Worm (Caenorhabditis elegans) whole organism, L1 larva: ENCODE results near the gene C47E8.4.

Experiments
- C34B4.2 ChIP-seq: sonication (generic microtip); optimal IDR thresholded peaks from 2 replicates; lab custom pipeline; 2017; ENCODE audit warnings: mild to moderate bottlenecking, missing genetic modification characterization, missing compliant biosample characterization
- Y116A8C.19 ChIP-seq: sonication (generic microtip); optimal IDR thresholded peaks from 2 replicates; lab custom pipeline; 2016; ENCODE audit warnings: missing compliant biosample characterization, missing genetic modification characterization, borderline replicate concordance
- ama-1 ChIP-seq: fragments of 150-350 bp; optimal IDR thresholded peaks from 2 replicates; lab custom pipeline; 2014
- blmp-1 ChIP-seq: fragments of 150-350 bp; optimal IDR thresholded peaks from 2 replicates; lab custom pipeline; 2014; ENCODE audit warnings: missing biosample characterization, missing genetic modification characterization
- ceh-63 ChIP-seq: fragments of 200-800 bp; sonication (Bioruptor generic); optimal IDR thresholded peaks from 2 replicates; lab custom pipeline; 2018; ENCODE audit warnings: mild to moderate bottlenecking, missing genetic modification characterization, missing compliant biosample characterization
- ceh-8 ChIP-seq: fragments of 200-800 bp; sonication (Bioruptor generic); optimal IDR thresholded peaks from 2 replicates; lab custom pipeline; 2018; ENCODE audit warnings: mild to moderate bottlenecking, missing genetic modification characterization, moderate library complexity, missing compliant biosample characterization
- ceh-88 ChIP-seq: fragments of 200-800 bp; sonication (Bioruptor generic); IDR thresholded peaks from 2 replicates; pipeline ENCODE4 v1.3.6; 2022; ENCODE audit warnings: missing genetic modification characterization, missing compliant biosample characterization
- ces-1 ChIP-seq: fragments of 150-350 bp; optimal IDR thresholded peaks from 2 replicates; lab custom pipeline; 2014; ENCODE audit warnings: missing biosample characterization, missing genetic modification reagents, missing genetic modification characterization
- dpl-1 ChIP-seq, 3 experiments: fragments of 150-350 bp in 2 of 3; sonication (generic microtip) in 1 of 3; optimal IDR thresholded peaks; 2 replicates each; lab custom pipeline; 2014 to 2017; ENCODE audit warnings: missing biosample characterization in 3 of 3, missing genetic modification characterization in 3 of 3, missing genetic modification reagents in 3 of 3
- dsc-1 ChIP-seq: sonication (generic microtip); optimal IDR thresholded peaks from 2 replicates; lab custom pipeline; 2016; ENCODE audit warnings: mild to moderate bottlenecking, missing genetic modification characterization, missing compliant biosample characterization
- efl-1 ChIP-seq, 4 experiments: fragments of 150-350 bp; optimal IDR thresholded peaks in 3 of 4; peaks in 1 of 4; 1 replicate in 1 of 4; 2 replicates in 3 of 4; lab custom pipeline; 2014; ENCODE audit warnings: missing biosample characterization in 2 of 4, missing genetic modification characterization in 2 of 4, missing genetic modification reagents in 2 of 4
- egl-27 ChIP-seq, 2 experiments: fragments of 150-350 bp in 1 of 2; sonication (generic microtip); optimal IDR thresholded peaks; 3 replicates each; lab custom pipeline; 2017 to 2018; ENCODE audit warnings: missing biosample characterization in 2 of 2, missing genetic modification characterization in 2 of 2, missing genetic modification reagents in 2 of 2
- elt-2 ChIP-seq: sonication (generic microtip); optimal IDR thresholded peaks from 2 replicates; lab custom pipeline; 2016; ENCODE audit warnings: missing genetic modification characterization, mild to moderate bottlenecking, inconsistent platforms, missing compliant biosample characterization, missing genetic modification reagents
- fos-1 ChIP-seq: fragments of 150-350 bp; optimal IDR thresholded peaks from 2 replicates; lab custom pipeline; 2014; ENCODE audit warnings: missing biosample characterization, missing genetic modification characterization
- grh-1 ChIP-seq: fragments of 200-800 bp; sonication (Bioruptor generic); IDR thresholded peaks from 2 replicates; pipeline ENCODE4 v1.3.6; 2022; ENCODE audit warnings: missing genetic modification reagents, missing genetic modification characterization, missing compliant biosample characterization
- hlh-17 ChIP-seq: fragments of 200-800 bp; sonication (Bioruptor generic); optimal IDR thresholded peaks from 2 replicates; lab custom pipeline; 2018; ENCODE audit warnings: missing genetic modification characterization, mild to moderate bottlenecking, missing compliant biosample characterization, moderate library complexity, borderline replicate concordance
- irx-1 ChIP-seq: sonication (generic microtip); optimal IDR thresholded peaks from 2 replicates; lab custom pipeline; 2016; ENCODE audit warnings: missing genetic modification characterization, missing compliant biosample characterization
- isw-1 ChIP-seq: fragments of 200-800 bp; sonication (Bioruptor generic); IDR thresholded peaks from 2 replicates; pipeline ENCODE4 v1.3.6; 2022; ENCODE audit warnings: missing genetic modification characterization, missing compliant biosample characterization
- jun-1 ChIP-seq: fragments of 150-350 bp; optimal IDR thresholded peaks from 2 replicates; lab custom pipeline; 2014; ENCODE audit warnings: missing biosample characterization, missing genetic modification reagents, missing genetic modification characterization
- lin-15B ChIP-seq: fragments of 150-350 bp; sonication (generic microtip); optimal IDR thresholded peaks from 3 replicates; lab custom pipeline; 2014; ENCODE audit warnings: missing biosample characterization, missing genetic modification characterization
- lsy-2 ChIP-seq, 2 experiments: fragments of 150-350 bp; optimal IDR thresholded peaks; 2 replicates each; lab custom pipeline; 2014; ENCODE audit warnings: missing biosample characterization in 2 of 2, missing genetic modification characterization in 2 of 2
- mab-9 ChIP-seq: fragments of 200-800 bp; sonication (Bioruptor generic); IDR thresholded peaks from 2 replicates; pipeline ENCODE4 v1.3.6; 2022; ENCODE audit warnings: missing genetic modification reagents, missing genetic modification characterization, missing compliant biosample characterization
- nhr-19 ChIP-seq: fragments of 200-800 bp; sonication (Bioruptor generic); conservative IDR thresholded peaks from 2 replicates; pipeline ENCODE4 v1.3.6; 2022; ENCODE audit warnings: missing genetic modification characterization, missing compliant biosample characterization
- nhr-20 ChIP-seq: sonication (generic microtip); optimal IDR thresholded peaks from 2 replicates; lab custom pipeline; 2016; ENCODE audit warnings: mild to moderate bottlenecking, missing genetic modification characterization, missing compliant biosample characterization
- nhr-28 ChIP-seq: fragments of 150-350 bp; optimal IDR thresholded peaks from 2 replicates; lab custom pipeline; 2014; ENCODE audit warnings: missing biosample characterization, missing genetic modification characterization
- nhr-84 ChIP-seq: sonication (generic microtip); optimal IDR thresholded peaks from 2 replicates; lab custom pipeline; 2017; ENCODE audit warnings: missing biosample characterization, missing genetic modification characterization
- nhr-85 ChIP-seq: sonication (generic microtip); peaks from one replicate; lab custom pipeline; 2016; ENCODE audit warnings: missing genetic modification characterization, inconsistent platforms, missing compliant biosample characterization
- pag-3 ChIP-seq: sonication (generic microtip); optimal IDR thresholded peaks from 2 replicates; lab custom pipeline; 2017; ENCODE audit warnings: missing genetic modification characterization, mild to moderate bottlenecking, missing compliant biosample characterization, antibody characterized with exemption, borderline replicate concordance; ENCODE audit not compliant: insufficient read depth
- pqm-1 ChIP-seq: sonication (generic microtip); optimal IDR thresholded peaks from 3 replicates; lab custom pipeline; 2017; ENCODE audit warnings: missing biosample characterization, missing genetic modification characterization
- rnt-1 ChIP-seq: sonication (generic microtip); optimal IDR thresholded peaks from 2 replicates; lab custom pipeline; 2016; ENCODE audit warnings: mild to moderate bottlenecking, missing genetic modification characterization, moderate library complexity, missing compliant biosample characterization
- skn-1 ChIP-seq: fragments of 150-350 bp; optimal IDR thresholded peaks from 2 replicates; lab custom pipeline; 2014; ENCODE audit warnings: missing biosample characterization, missing genetic modification characterization
- sup-37 ChIP-seq: fragments of 200-800 bp; sonication (Bioruptor generic); optimal IDR thresholded peaks from 2 replicates; lab custom pipeline; 2018; ENCODE audit warnings: mild to moderate bottlenecking, missing genetic modification characterization, missing compliant biosample characterization
- swsn-7 ChIP-seq: sonication (generic microtip); optimal IDR thresholded peaks from 2 replicates; lab custom pipeline; 2016; ENCODE audit warnings: missing genetic modification characterization, missing compliant biosample characterization
- tlp-1 ChIP-seq: fragments of 150-350 bp; optimal IDR thresholded peaks from 2 replicates; lab custom pipeline; 2014; ENCODE audit warnings: missing biosample characterization, missing genetic modification characterization
- vab-15 ChIP-seq: sonication (generic microtip); optimal IDR thresholded peaks from 2 replicates; lab custom pipeline; 2017; ENCODE audit warnings: missing genotype, mild to moderate bottlenecking, missing genetic modification characterization, missing compliant biosample characterization
- xbp-1 ChIP-seq: sonication (generic microtip); optimal IDR thresholded peaks from 2 replicates; lab custom pipeline; 2016; ENCODE audit warnings: missing genetic modification characterization, missing compliant biosample characterization
- ztf-11 ChIP-seq, 2 experiments: sonication (generic microtip); optimal IDR thresholded peaks; 2 replicates each; lab custom pipeline; 2016 to 2017; ENCODE audit warnings: missing genetic modification characterization in 2 of 2, missing biosample characterization in 1 of 2, missing compliant biosample characterization in 1 of 2

Gene C47E8.4

DNA sequence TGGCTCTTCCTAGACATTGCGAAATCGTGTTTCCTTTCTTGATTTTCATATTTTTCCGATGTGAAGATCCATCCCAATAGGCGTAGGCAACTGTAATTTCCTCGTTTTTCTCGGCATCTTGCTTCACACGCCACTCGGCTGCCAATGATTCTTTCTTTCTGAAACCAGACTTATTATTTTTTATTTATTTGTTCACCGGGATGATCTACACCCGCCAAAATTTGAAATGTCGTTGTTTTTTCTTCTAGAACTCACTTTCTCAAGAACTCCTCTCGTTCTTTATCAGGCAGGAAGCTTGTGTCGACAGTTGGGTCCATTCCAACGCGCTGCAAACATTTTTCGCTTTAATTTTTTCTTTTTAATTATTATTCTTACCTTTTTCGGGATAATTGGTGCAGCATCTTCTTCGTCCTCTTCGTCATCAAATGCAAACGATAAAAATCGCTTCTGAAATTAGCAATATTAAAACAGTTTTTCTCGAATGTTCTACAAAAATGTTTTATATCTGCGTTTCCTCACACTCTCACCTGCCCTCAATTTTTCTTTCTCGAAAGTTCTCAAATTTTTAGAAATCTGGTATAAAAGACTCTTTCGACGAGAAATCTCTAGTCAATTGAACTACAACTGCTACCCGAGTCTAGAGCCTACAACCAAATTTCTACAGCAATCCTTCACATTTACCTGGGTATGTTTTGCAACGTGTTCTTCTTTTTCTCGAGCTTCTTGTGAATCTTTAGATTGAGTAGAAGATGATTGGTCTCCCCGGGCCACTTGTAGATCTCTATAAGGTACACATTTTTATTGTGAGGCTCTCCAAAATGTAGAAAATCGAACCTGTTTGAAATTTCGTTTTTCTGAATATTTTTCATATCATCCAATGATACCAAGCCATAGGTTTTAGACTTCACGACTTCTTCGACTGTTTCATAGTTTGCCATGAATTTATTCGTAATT, 649 bp downstream of the C47E8.4 start, which contains the start of gene hsp-90 (continued):
- TF ChIP-seq lin-15B (no peak), ces-1 (GFP tag; lab: Kevin White, UChicago) (no peak), ztf-11 (tag; optimal IDR thresholded peaks at IDR 0.05; lab: Kevin White, UChicago) (no peak)

DNA sequence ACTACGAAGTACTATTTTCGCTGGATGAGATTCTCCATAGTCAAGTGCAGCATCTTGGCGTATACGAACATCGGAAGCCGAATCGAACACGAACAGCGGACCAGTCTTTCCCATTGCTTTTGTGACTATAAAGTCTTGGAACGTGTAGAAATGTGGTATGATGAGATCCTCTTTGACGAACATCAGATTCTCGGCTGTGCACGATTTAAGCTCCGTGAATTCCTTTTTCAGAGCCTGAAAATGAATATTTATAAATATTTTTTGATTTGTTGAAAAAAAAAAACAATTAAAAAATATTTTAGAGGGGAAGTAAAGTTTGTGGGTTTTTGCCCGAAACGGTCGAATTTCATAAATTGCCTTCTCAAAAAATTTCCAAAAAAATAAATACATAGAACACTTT, 1.4 kb downstream of the C47E8.4 start:
- TF ChIP-seq efl-1 (optimal IDR thresholded peaks at IDR 0.05; lab: Kevin White, UChicago) (no peak), efl-1 (GFP tag; optimal IDR thresholded peaks at IDR 0.05 in 1 of 2; lab: Kevin White, UChicago) (peak in 1 of 2 experiments; percentile 90), nhr-85 (no peak)

DNA sequence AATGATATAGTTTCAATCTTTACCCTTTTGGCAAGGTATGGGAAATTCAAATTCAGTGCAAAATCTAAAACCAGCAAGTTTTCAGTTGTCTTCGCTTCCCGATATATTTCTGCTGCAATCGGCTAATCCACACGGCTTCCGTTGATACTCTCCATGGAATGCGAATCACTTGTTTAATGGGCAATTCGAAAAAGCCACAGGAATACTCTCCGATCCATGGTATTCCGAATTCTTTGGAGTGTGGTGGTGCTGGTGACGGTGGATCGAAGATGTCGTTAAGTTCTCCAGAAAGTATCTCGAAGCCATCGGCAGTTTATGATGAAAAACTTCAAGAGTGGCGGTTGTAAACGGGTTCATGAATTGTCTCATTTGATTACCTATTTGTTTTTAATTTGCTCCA, 2.0 kb downstream of the C47E8.4 start:
- TF ChIP-seq ama-1 (lab: Kevin White, UChicago) (peak; percentile 22), efl-1 (optimal IDR thresholded peaks at IDR 0.05; lab: Kevin White, UChicago) (no peak), efl-1 (GFP tag; optimal IDR thresholded peaks at IDR 0.05 in 1 of 2; lab: Kevin White, UChicago) (peak in 1 of 2 experiments; percentile 81), egl-27 (tag; optimal IDR thresholded peaks at IDR 0.05; lab: Kevin White, UChicago) (no peak), dpl-1 (GFP tag; optimal IDR thresholded peaks at IDR 0.05; lab: Kevin White, UChicago) (no peak)

DNA sequence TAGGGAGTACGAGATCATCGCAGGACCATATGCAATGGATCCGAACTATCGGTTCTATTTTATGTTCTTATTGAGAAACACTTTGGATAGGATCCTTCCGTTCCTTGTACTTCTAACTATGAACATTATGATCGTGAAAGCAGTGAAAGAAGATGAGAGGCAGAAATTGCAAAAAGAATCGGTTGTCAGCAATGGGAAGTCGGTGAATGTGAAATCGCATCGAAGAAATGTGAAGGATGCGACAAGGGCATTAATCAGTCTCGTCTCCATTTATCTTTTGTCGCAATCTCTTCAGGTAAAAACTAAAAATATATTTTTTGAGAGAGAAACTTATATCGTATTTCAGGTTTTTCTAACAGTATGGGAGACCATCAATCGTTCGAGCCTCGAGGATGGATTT, 2.4 kb downstream of the C47E8.4 start:
- TF ChIP-seq blmp-1 (tag; lab: Kevin White, UChicago) (peak; percentile 58), nhr-85 (peak; percentile 71), pag-3 (tag; lab: Kevin White, UChicago) (no peak), ces-1 (GFP tag; lab: Kevin White, UChicago) (no peak)

DNA sequence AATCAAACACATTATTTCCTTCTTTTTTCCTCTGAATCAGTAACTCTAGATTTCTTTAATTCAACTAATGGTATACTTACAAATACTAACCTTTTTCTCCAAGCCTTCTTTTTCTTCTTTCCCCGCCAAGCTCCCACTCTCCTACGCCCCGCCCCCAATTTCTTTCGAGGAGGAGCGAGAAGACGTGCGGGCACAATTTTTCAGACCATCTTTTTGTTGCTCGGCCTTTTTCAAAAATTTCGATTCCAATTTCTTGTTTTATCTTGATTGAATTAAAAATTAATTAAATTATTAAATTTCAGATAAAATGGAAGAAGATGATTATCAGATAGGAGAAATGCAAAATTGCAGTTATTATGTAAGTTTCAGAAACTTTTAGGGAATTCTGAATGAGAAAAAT, 5.3 kb downstream of the C47E8.4 start, which contains the start of gene C47E8.3:
Gene C47E8.3 (plus strand): TSS at position 301 of the 400 bp plus-strand sequence.
- TF ChIP-seq rnt-1 (tag; lab: Kevin White, UChicago) (no peak), ama-1 (lab: Kevin White, UChicago) (no peak), mab-9 (GFP tag; lab: Robert Waterston, UW) (no peak), dsc-1 (tag; lab: Kevin White, UChicago) (no peak), dpl-1 (GFP tag; optimal IDR thresholded peaks at IDR 0.05; lab: Kevin White, UChicago) (no peak), elt-2 (tag; lab: Kevin White, UChicago) (no peak), lsy-2 (tag; optimal IDR thresholded peaks at IDR 0.05; lab: Kevin White, UChicago) (no peak), jun-1 (tag; lab: Kevin White, UChicago) (no peak), irx-1 (tag; lab: Kevin White, UChicago) (no peak), ztf-11 (tag; optimal IDR thresholded peaks at IDR 0.05; lab: Kevin White, UChicago) (no peak), Y116A8C.19 (tag; lab: Kevin White, UChicago) (no peak), swsn-7 (tag; lab: Kevin White, UChicago) (no peak), isw-1 (GFP tag; lab: Robert Waterston, UW) (no peak), ces-1 (GFP tag; lab: Kevin White, UChicago) (no peak), ceh-63 (GFP tag; lab: Kevin White, UChicago) (no peak), nhr-28 (tag; lab: Kevin White, UChicago) (no peak), ceh-8 (GFP tag; lab: Kevin White, UChicago) (no peak), sup-37 (no peak)

DNA sequence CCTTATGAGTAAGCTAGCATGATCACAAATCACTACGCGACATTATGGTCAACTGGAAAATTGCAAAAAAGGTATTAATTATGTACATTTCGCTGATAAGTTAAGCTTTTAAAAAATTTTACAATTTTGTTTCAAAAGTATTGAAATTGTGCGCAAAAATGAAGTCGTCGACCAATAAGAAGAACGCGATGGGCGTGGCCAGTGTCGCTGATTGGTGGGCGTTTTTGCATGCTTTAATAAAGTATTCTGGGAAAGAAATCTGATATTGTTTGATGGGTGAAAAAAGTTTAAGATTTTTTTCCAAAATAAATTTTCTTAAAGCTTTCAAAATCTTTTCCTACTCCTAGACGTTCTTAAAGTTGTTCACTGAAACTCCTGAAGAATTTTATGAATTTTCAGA, 7.0 kb downstream of the C47E8.4 start:
- TF ChIP-seq nhr-28 (tag; lab: Kevin White, UChicago) = no peak

DNA sequence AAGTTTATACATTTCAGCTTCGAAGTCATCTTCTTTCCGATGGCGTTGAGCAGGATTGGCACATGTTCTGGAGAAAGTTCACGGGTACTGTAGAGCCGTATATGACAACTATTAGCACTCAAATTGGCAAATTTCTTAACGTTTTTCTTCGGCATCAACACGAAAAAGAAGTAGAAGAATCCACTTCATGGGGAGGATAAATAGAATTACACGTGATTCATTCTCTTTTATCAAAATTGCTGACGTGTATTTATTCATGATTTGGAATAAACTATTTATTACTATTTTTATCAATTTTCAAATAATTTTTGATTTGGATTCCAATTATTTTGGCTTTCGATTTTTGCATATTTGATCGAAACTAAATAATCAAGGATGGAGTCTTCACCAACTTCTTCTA, 19.6 kb downstream of the C47E8.4 start, which contains the start of gene C47E8.1:
Gene C47E8.1 (plus strand): TSS at position 301 of the 400 bp plus-strand sequence.
- TF ChIP-seq nhr-20 (tag; lab: Kevin White, UChicago) = no peak
- no peak for TF ChIP-seq skn-1 (tag; lab: Kevin White, UChicago)
- no peak for TF ChIP-seq swsn-7 (tag; lab: Kevin White, UChicago)
- TF ChIP-seq irx-1 (tag; lab: Kevin White, UChicago) = no peak
- TF ChIP-seq nhr-19 = no peak
- no peak for TF ChIP-seq hlh-17
- TF ChIP-seq vab-15 (tag; lab: Kevin White, UChicago) = no peak
- no peak for TF ChIP-seq pqm-1 (tag; lab: Kevin White, UChicago)
- no peak for TF ChIP-seq xbp-1 (tag; lab: Kevin White, UChicago)
- TF ChIP-seq C34B4.2 = no peak
- no peak for TF ChIP-seq fos-1 (tag; lab: Kevin White, UChicago)
- TF ChIP-seq tlp-1 = no peak
- no peak for TF ChIP-seq jun-1 (tag; lab: Kevin White, UChicago)
- TF ChIP-seq ceh-88 = no peak
- no peak for TF ChIP-seq nhr-84
- no peak for TF ChIP-seq grh-1 (GFP tag; lab: Robert Waterston, UW)
